Fruit fly (Drosophila melanogaster) whole organism, embryonic: ENCODE measurements around the gene CG17362.

Experiments used
- Antp ChIP-seq: fragments of 200-800 bp; sonication (Bioruptor generic); optimal IDR thresholded peaks from 3 replicates; lab custom pipeline; 2016; ENCODE audit warnings: missing biosample characterization, missing genetic modification characterization
- CG10267 ChIP-seq: fragments of 200-800 bp; sonication (Bioruptor generic); optimal IDR thresholded peaks from 2 replicates; lab custom pipeline; 2018; ENCODE audit warnings: missing biosample characterization, mild to moderate bottlenecking, missing genetic modification characterization, moderate library complexity
- CG10274 ChIP-seq: fragments of 200-800 bp; sonication (Bioruptor generic); optimal IDR thresholded peaks from 3 replicates; lab custom pipeline; 2017; ENCODE audit warnings: missing biosample characterization, mild to moderate bottlenecking, missing genetic modification characterization
- CG10321 ChIP-seq: fragments of 200-800 bp; sonication (Bioruptor generic); IDR thresholded peaks from 2 replicates; pipeline ENCODE4 v1.3.6; 2022; ENCODE audit warnings: missing biosample characterization, missing genetic modification characterization
- CG10462 ChIP-seq: fragments of 200-800 bp; sonication (Bioruptor generic); optimal IDR thresholded peaks from 2 replicates; lab custom pipeline; 2016; ENCODE audit warnings: missing biosample characterization, missing genetic modification characterization
- CG11456 ChIP-seq: fragments of 200-800 bp; sonication (Bioruptor generic); IDR thresholded peaks from 3 replicates; pipeline ENCODE4 v1.3.6; 2022; ENCODE audit warnings: missing biosample characterization, missing genetic modification characterization
- CG11696 ChIP-seq: fragments of 200-800 bp; sonication (Bioruptor generic); IDR thresholded peaks from 2 replicates; pipeline ENCODE4 v1.3.6; 2022; ENCODE audit warnings: missing biosample characterization, missing genetic modification characterization
- CG13123 ChIP-seq: fragments of 200-800 bp; sonication (Bioruptor generic); optimal IDR thresholded peaks from 2 replicates; lab custom pipeline; 2016; ENCODE audit warnings: missing biosample characterization, missing genetic modification characterization
- CG15601 ChIP-seq: fragments of 200-800 bp; sonication (Bioruptor generic); optimal IDR thresholded peaks from 3 replicates; lab custom pipeline; 2019; ENCODE audit warnings: missing biosample characterization, mild to moderate bottlenecking, missing genetic modification characterization, moderate library complexity
- CG15696 ChIP-seq: fragments of 200-800 bp; sonication (Bioruptor generic); optimal IDR thresholded peaks from 2 replicates; lab custom pipeline; 2019; ENCODE audit warnings: missing biosample characterization, mild to moderate bottlenecking, missing genetic modification characterization, moderate library complexity
- CG17186 ChIP-seq: fragments of 200-800 bp; sonication (Bioruptor generic); optimal IDR thresholded peaks from 3 replicates; lab custom pipeline; 2017; ENCODE audit warnings: missing biosample characterization, missing genetic modification reagents, missing genetic modification characterization
- CG17829 ChIP-seq: fragments of 200-800 bp; optimal IDR thresholded peaks from 2 replicates; lab custom pipeline; 2019; ENCODE audit warnings: missing biosample characterization, mild to moderate bottlenecking, missing genetic modification characterization, moderate library complexity
- CG2712 ChIP-seq: fragments of 200-800 bp; optimal IDR thresholded peaks from 3 replicates; lab custom pipeline; 2019; ENCODE audit warnings: missing biosample characterization, mild to moderate bottlenecking, missing genetic modification characterization, moderate library complexity
- CG32532 ChIP-seq: fragments of 200-800 bp; sonication (Bioruptor generic); IDR thresholded peaks from 2 replicates; pipeline ENCODE4 v1.3.6; 2022; ENCODE audit warnings: missing biosample characterization, missing genetic modification characterization
- CG33557 ChIP-seq: fragments of 200-800 bp; sonication (Bioruptor generic); optimal IDR thresholded peaks from 2 replicates; lab custom pipeline; 2019; ENCODE audit warnings: missing biosample characterization, mild to moderate bottlenecking, missing genetic modification characterization, moderate library complexity
- CG4282 ChIP-seq: fragments of 200-800 bp; sonication (Bioruptor generic); optimal IDR thresholded peaks from 2 replicates; lab custom pipeline; 2016; ENCODE audit warnings: missing biosample characterization, missing genetic modification characterization
- CG4424 ChIP-seq: fragments of 200-800 bp; sonication (Bioruptor generic); optimal IDR thresholded peaks from 3 replicates; lab custom pipeline; 2016; ENCODE audit warnings: missing biosample characterization, missing genetic modification characterization
- CG4707 ChIP-seq: fragments of 200-800 bp; sonication (Bioruptor generic); optimal IDR thresholded peaks from 2 replicates; lab custom pipeline; 2018; ENCODE audit warnings: missing biosample characterization, mild to moderate bottlenecking, missing genetic modification characterization, moderate library complexity
- CG6175 ChIP-seq: fragments of 200-800 bp; sonication (Bioruptor generic); IDR thresholded peaks from 3 replicates; pipeline ENCODE4 v1.3.6; 2022; ENCODE audit warnings: missing biosample characterization, missing genetic modification characterization
- CG6254 ChIP-seq: fragments of 200-800 bp; sonication (Bioruptor generic); optimal IDR thresholded peaks from 3 replicates; lab custom pipeline; 2017; ENCODE audit warnings: mild to moderate bottlenecking, missing biosample characterization, missing genetic modification reagents, missing genetic modification characterization
- CG7372 ChIP-seq: fragments of 200-800 bp; sonication (Bioruptor generic); IDR thresholded peaks from 2 replicates; pipeline ENCODE4 v1.3.6; 2022; ENCODE audit warnings: missing biosample characterization, missing genetic modification characterization
- Camta ChIP-seq: fragments of 200-800 bp; sonication (Bioruptor generic); optimal IDR thresholded peaks from 2 replicates; lab custom pipeline; 2016; ENCODE audit warnings: missing biosample characterization, missing genetic modification characterization
- CoRest ChIP-seq: fragments of 200-800 bp; sonication (Bioruptor generic); optimal IDR thresholded peaks from 3 replicates; lab custom pipeline; 2018; ENCODE audit warnings: missing biosample characterization, mild to moderate bottlenecking, missing genetic modification characterization, moderate library complexity
- Doc3 ChIP-seq: fragments of 200-800 bp; sonication (Bioruptor generic); IDR thresholded peaks from 3 replicates; pipeline ENCODE4 v1.3.6; 2022; ENCODE audit warnings: missing biosample characterization, missing genetic modification characterization; ENCODE audit not compliant: partially characterized antibody
- Drgx ChIP-seq: fragments of 200-800 bp; sonication (Bioruptor generic); IDR thresholded peaks from 2 replicates; pipeline ENCODE4 v1.3.6; 2022; ENCODE audit warnings: missing biosample characterization, missing genetic modification characterization
- Hand ChIP-seq: fragments of 200-800 bp; sonication (Bioruptor generic); optimal IDR thresholded peaks from 2 replicates; lab custom pipeline; 2017; ENCODE audit warnings: mild to moderate bottlenecking, missing biosample characterization, missing genetic modification reagents, missing genetic modification characterization
- Hr78 ChIP-seq, 2 experiments: fragments of 200-800 bp in 1 of 2; fragments of >200 bp in 1 of 2; sonication (Bioruptor generic) in 1 of 2; optimal IDR thresholded peaks; 2 replicates each; lab custom pipeline; 2017 to 2019; ENCODE audit warnings: missing biosample characterization in 2 of 2, missing genetic modification characterization in 2 of 2, mild to moderate bottlenecking in 1 of 2, moderate library complexity in 1 of 2
- Hsf ChIP-seq: fragments of 200-800 bp; sonication (Bioruptor generic); optimal IDR thresholded peaks from 3 replicates; lab custom pipeline; 2016; ENCODE audit warnings: missing biosample characterization, missing genetic modification characterization
- Lpt ChIP-seq: fragments of >200 bp; optimal IDR thresholded peaks from 2 replicates; lab custom pipeline; 2018; ENCODE audit warnings: missing biosample characterization, missing genetic modification characterization
- MESR4 ChIP-seq: fragments of 200-800 bp; sonication (Bioruptor generic); optimal IDR thresholded peaks from 2 replicates; lab custom pipeline; 2018; ENCODE audit warnings: missing biosample characterization, mild to moderate bottlenecking, missing genetic modification characterization, moderate library complexity
- Poxn ChIP-seq: fragments of 200-800 bp; sonication (Bioruptor generic); IDR thresholded peaks from 2 replicates; pipeline ENCODE4 v1.3.6; 2022; ENCODE audit warnings: missing biosample characterization, missing genetic modification characterization
- Usf ChIP-seq: fragments of 200-800 bp; sonication (Bioruptor generic); optimal IDR thresholded peaks from 2 replicates; lab custom pipeline; 2017; ENCODE audit warnings: missing genotype, missing biosample characterization, missing genetic modification characterization
- ase ChIP-seq: fragments of 200-800 bp; sonication (Bioruptor generic); IDR thresholded peaks from 3 replicates; pipeline ENCODE4 v1.3.6; 2022; ENCODE audit warnings: missing biosample characterization, missing genetic modification characterization
- da ChIP-seq: fragments of 200-800 bp; sonication (Bioruptor generic); optimal IDR thresholded peaks from 2 replicates; lab custom pipeline; 2016; ENCODE audit warnings: missing biosample characterization, missing genetic modification characterization
- fd3F ChIP-seq: fragments of 200-800 bp; sonication (Bioruptor generic); optimal IDR thresholded peaks from 2 replicates; lab custom pipeline; 2018; ENCODE audit warnings: missing biosample characterization, mild to moderate bottlenecking, missing genetic modification characterization, moderate library complexity
- hkb ChIP-seq, 2 experiments: fragments of 200-800 bp in 1 of 2; fragments of >200 bp in 1 of 2; sonication (Bioruptor generic) in 1 of 2; IDR thresholded peaks in 1 of 2; optimal IDR thresholded peaks in 1 of 2; 2 replicates each; pipeline versions ENCODE4 v1.3.6 to Lab custom; 2017 to 2022; ENCODE audit warnings: missing biosample characterization in 1 of 2, missing genetic modification characterization in 1 of 2
- kah ChIP-seq: fragments of 200-800 bp; sonication (Bioruptor generic); optimal IDR thresholded peaks from 2 replicates; lab custom pipeline; 2018; ENCODE audit warnings: missing biosample characterization, mild to moderate bottlenecking, missing genetic modification characterization
- kni ChIP-seq: fragments of 200-800 bp; sonication (Bioruptor generic); optimal IDR thresholded peaks from 3 replicates; lab custom pipeline; 2017; ENCODE audit warnings: mild to moderate bottlenecking, missing biosample characterization, missing genetic modification reagents, missing genetic modification characterization
- peb ChIP-seq: fragments of 200-800 bp; sonication (Bioruptor generic); IDR thresholded peaks from 2 replicates; pipeline ENCODE4 v1.3.6; 2022; ENCODE audit warnings: missing biosample characterization, missing genetic modification characterization
- prd ChIP-seq, 3 experiments: fragments of >200 bp in 2 of 3; fragments of 200-800 bp in 1 of 3; sonication (Bioruptor generic) in 1 of 3; optimal IDR thresholded peaks in 2 of 3; IDR thresholded peaks in 1 of 3; 2 replicates in 2 of 3; 3 replicates in 1 of 3; pipeline versions ENCODE4 v1.3.6 to Lab custom; 2017 to 2022; ENCODE audit warnings: missing biosample characterization in 1 of 3, missing genetic modification characterization in 1 of 3
- psq ChIP-seq: fragments of 200-800 bp; sonication (Bioruptor generic); optimal IDR thresholded peaks from 2 replicates; lab custom pipeline; 2017; ENCODE audit warnings: missing biosample characterization, missing genetic modification characterization
- rib ChIP-seq: fragments of 200-800 bp; sonication (Bioruptor generic); IDR thresholded peaks from 2 replicates; pipeline ENCODE4 v1.3.6; 2022; ENCODE audit warnings: missing biosample characterization, missing genetic modification characterization
- run ChIP-seq: fragments of 200-800 bp; sonication (Bioruptor generic); optimal IDR thresholded peaks from 3 replicates; lab custom pipeline; 2018; ENCODE audit warnings: missing biosample characterization, mild to moderate bottlenecking, missing genetic modification characterization
- sens ChIP-seq: fragments of 200-800 bp; sonication (Bioruptor generic); peaks from one replicate; lab custom pipeline; 2016; ENCODE audit warnings: missing biosample characterization, missing genetic modification characterization
- sna ChIP-seq: fragments of 200-800 bp; sonication (Bioruptor generic); IDR thresholded peaks from 2 replicates; pipeline ENCODE4 v1.3.6; 2022; ENCODE audit warnings: missing biosample characterization, missing genetic modification characterization; ENCODE audit not compliant: partially characterized antibody
- sob ChIP-seq: fragments of 200-800 bp; sonication (Bioruptor generic); IDR thresholded peaks from 2 replicates; pipeline ENCODE4 v1.3.6; 2022; ENCODE audit warnings: missing biosample characterization, missing genetic modification characterization
- tap ChIP-seq: fragments of 200-800 bp; optimal IDR thresholded peaks from 3 replicates; lab custom pipeline; 2019; ENCODE audit warnings: missing biosample characterization, mild to moderate bottlenecking, missing genetic modification characterization, moderate library complexity
- vfl ChIP-seq: fragments of 200-800 bp; sonication (Bioruptor generic); optimal IDR thresholded peaks from 2 replicates; lab custom pipeline; 2016; ENCODE audit warnings: missing biosample characterization, missing genetic modification characterization
- vnd ChIP-seq: fragments of 200-800 bp; sonication (Bioruptor generic); IDR thresholded peaks from 3 replicates; pipeline ENCODE4 v1.3.6; 2022; ENCODE audit warnings: missing biosample characterization, missing genetic modification characterization; ENCODE audit not compliant: partially characterized antibody

Gene CG17362

dm6 chr3L:14004963-14005458 is 18.6 kb downstream of the CG17362 start (continued):
- TF ChIP-seq hkb (optimal IDR thresholded peaks at IDR 0.05; lab: Kevin White, UChicago) (no peak), hkb (GFP tag; IDR thresholded peaks at IDR 0.05; lab: Robert Waterston, UW) (peak; percentile 97), sens (peak; percentile 99), Poxn (peak; percentile 64; the same call in 1 of the 2 replicates), Hand (GFP tag; lab: Kevin White, UChicago) (peak; percentile 76), kni (GFP tag; lab: Kevin White, UChicago) (peak; percentile 88), Usf (GFP tag; lab: Kevin White, UChicago) (peak; percentile 66), prd (optimal IDR thresholded peaks at IDR 0.05; lab: Kevin White, UChicago) (no peak), prd (GFP tag; IDR thresholded peaks at IDR 0.05; lab: Robert Waterston, UW) (peak; percentile 93), run (tag; lab: Kevin White, UChicago) (peak; percentile 86), CG2712 (peak; percentile 79), CG10267 (peak; percentile 79), Hsf (GFP tag; lab: Kevin White, UChicago) (peak; percentile 96), vnd (no peak), Camta (GFP tag; lab: Kevin White, UChicago) (peak; percentile 95), CG4282 (GFP tag; lab: Kevin White, UChicago) (peak; percentile 94), CG10321 (GFP tag; lab: Robert Waterston, UW) (peak; percentile 86), kah (GFP tag; lab: Kevin White, UChicago) (peak; percentile 89), CG10462 (GFP tag; lab: Kevin White, UChicago) (peak; percentile 86), tap (tag; lab: Kevin White, UChicago) (peak; percentile 95), CoRest (tag; lab: Kevin White, UChicago) (peak; percentile 96), CG17829 (peak; percentile 87), da (GFP tag; lab: Kevin White, UChicago) (peak; percentile 92), CG17186 (GFP tag; lab: Kevin White, UChicago) (peak; percentile 72), Doc3 (GFP tag; lab: Robert Waterston, UW) (no peak), Lpt (GFP tag; lab: Kevin White, UChicago) (no peak), Drgx (GFP tag; lab: Robert Waterston, UW) (peak; percentile 99), CG7372 (peak; percentile 92), CG10274 (peak; percentile 81), CG11696 (GFP tag; lab: Robert Waterston, UW) (peak; percentile 85), Hr78 (GFP tag; optimal IDR thresholded peaks at IDR 0.05; lab: Kevin White, UChicago) (peak in 1 of 2 experiments; percentile 82), CG6175 (GFP tag; lab: Robert Waterston, UW) (0 out of 3 replicates have a peak, but pooled peaks have one; percentile 40), fd3F (GFP tag; lab: Kevin White, UChicago) (peak; percentile 96), CG4424 (GFP tag; lab: Kevin White, UChicago) (peak; percentile 94), CG6254 (GFP tag; lab: Kevin White, UChicago) (peak; percentile 89), CG15696 (tag; lab: Kevin White, UChicago) (peak; percentile 68), CG13123 (GFP tag; lab: Kevin White, UChicago) (peak; percentile 90), CG4707 (GFP tag; lab: Kevin White, UChicago) (peak; percentile 84), psq (GFP tag; lab: Kevin White, UChicago) (peak; percentile 85), vfl (peak; percentile 88), sna (no peak), CG32532 (peak; percentile 87), ase (GFP tag; lab: Robert Waterston, UW) (peak; percentile 90), rib (GFP tag; lab: Robert Waterston, UW) (peak; percentile 77), peb (GFP tag; lab: Robert Waterston, UW) (peak; percentile 86), sob (GFP tag; lab: Robert Waterston, UW) (peak; percentile 97), CG11456 (GFP tag; lab: Robert Waterston, UW) (peak; percentile 88), CG15601 (peak; percentile 92), Antp (GFP tag; lab: Kevin White, UChicago) (peak; percentile 97), MESR4 (GFP tag; lab: Kevin White, UChicago) (peak; percentile 44), CG33557 (GFP tag; lab: Kevin White, UChicago) (peak; percentile 53)
